Fruit fly (Drosophila melanogaster) whole organism, wandering third instar larva: ENCODE results near the gene Dlg5.

Source experiments
- Hr78 ChIP-seq: fragments of >200 bp; optimal IDR thresholded peaks from 2 replicates; lab custom pipeline; 2017; ENCODE audit warnings: missing biosample characterization, missing genetic modification characterization
- Myc ChIP-seq: fragments of >200 bp; optimal IDR thresholded peaks from 2 replicates; lab custom pipeline; 2017
- Rel ChIP-seq, 2 experiments: fragments of 200-800 bp; sonication (Bioruptor generic) in 1 of 2; optimal IDR thresholded peaks; 2 replicates in 1 of 2; 3 replicates in 1 of 2; lab custom pipeline; 2016 to 2019; ENCODE audit warnings: mild to moderate bottlenecking in 2 of 2, missing biosample characterization in 2 of 2, missing genetic modification characterization in 2 of 2, moderate library complexity in 1 of 2
- dmrt93B ChIP-seq: fragments of 200-800 bp; sonication (Bioruptor generic); optimal IDR thresholded peaks from 2 replicates; lab custom pipeline; 2018; ENCODE audit warnings: missing biosample characterization, mild to moderate bottlenecking, missing genetic modification characterization

dm6 chr2L:11531520-11531919 lies 14.6 kb upstream of the Dlg5 start, which contains the start of gene CG34162:
- TF ChIP-seq dmrt93B (no peak), Rel (GFP tag; optimal IDR thresholded peaks at IDR 0.05; lab: Kevin White, UChicago) (no peak), Rel (tag; optimal IDR thresholded peaks at IDR 0.05; lab: Kevin White, UChicago) (no peak), Myc (lab: Kevin White, UChicago) (no peak), Hr78 (no peak)
